Worm (Caenorhabditis elegans) whole organism, young adult: ENCODE measurements around the gene osm-8.

Experiments
- C17E4.6 ChIP-seq: fragments of 200-800 bp; sonication (Bioruptor generic); IDR thresholded peaks from 2 replicates; pipeline ENCODE4 v1.3.6; 2022; ENCODE audit warnings: missing genetic modification reagents, missing genetic modification characterization, missing compliant biosample characterization
- D2030.7 ChIP-seq: fragments of 200-800 bp; sonication (Bioruptor generic); IDR thresholded peaks from 2 replicates; pipeline ENCODE4 v1.3.6; 2022; ENCODE audit warnings: missing genetic modification reagents, missing genetic modification characterization, missing compliant biosample characterization
- F49E8.2 ChIP-seq: sonication (generic microtip); optimal IDR thresholded peaks from 3 replicates; lab custom pipeline; 2017; ENCODE audit warnings: missing genetic modification characterization, mild to moderate bottlenecking, missing compliant biosample characterization, antibody characterized with exemption, moderate library complexity; ENCODE audit not compliant: insufficient read depth
- F57C9.4 ChIP-seq: sonication (generic microtip); optimal IDR thresholded peaks from 2 replicates; lab custom pipeline; 2017; ENCODE audit warnings: mild to moderate bottlenecking, missing genetic modification characterization, missing compliant biosample characterization
- T26A5.8 ChIP-seq: sonication (generic microtip); optimal IDR thresholded peaks from 2 replicates; lab custom pipeline; 2016; ENCODE audit warnings: missing genetic modification characterization, missing compliant biosample characterization
- Y95B8A.8 ChIP-seq: fragments of 200-800 bp; sonication (Bioruptor generic); IDR thresholded peaks from 2 replicates; pipeline ENCODE4 v1.3.6; 2022; ENCODE audit warnings: missing genetic modification reagents, missing genetic modification characterization, missing compliant biosample characterization
- athp-1 ChIP-seq: sonication (generic microtip); optimal IDR thresholded peaks from 2 replicates; lab custom pipeline; 2017; ENCODE audit warnings: mild to moderate bottlenecking, missing genetic modification characterization, missing compliant biosample characterization
- attf-3 ChIP-seq: fragments of 200-800 bp; sonication (Bioruptor generic); conservative IDR thresholded peaks from 2 replicates; pipeline ENCODE4 v1.3.6; 2022; ENCODE audit warnings: missing genetic modification reagents, missing genetic modification characterization, missing compliant biosample characterization
- attf-5 ChIP-seq: fragments of 200-800 bp; sonication (Bioruptor generic); optimal IDR thresholded peaks from 2 replicates; lab custom pipeline; 2018; ENCODE audit warnings: mild to moderate bottlenecking, missing genetic modification characterization, missing compliant biosample characterization
- bed-2 ChIP-seq: fragments of 200-800 bp; sonication (Bioruptor generic); IDR thresholded peaks from 2 replicates; pipeline ENCODE4 v1.3.6; 2022; ENCODE audit warnings: missing genetic modification reagents, missing genetic modification characterization, missing compliant biosample characterization
- ccch-3 ChIP-seq: fragments of 200-800 bp; sonication (Bioruptor generic); optimal IDR thresholded peaks from 2 replicates; lab custom pipeline; 2018; ENCODE audit warnings: mild to moderate bottlenecking, missing genetic modification characterization, missing compliant biosample characterization
- cebp-1 ChIP-seq, 2 experiments: fragments of 200-800 bp in 1 of 2; sonication (Bioruptor generic) in 1 of 2; sonication (generic microtip) in 1 of 2; IDR thresholded peaks in 1 of 2; optimal IDR thresholded peaks in 1 of 2; 2 replicates each; pipeline versions ENCODE4 v1.3.6 to Lab custom; 2017 to 2022; ENCODE audit warnings: missing compliant biosample characterization in 2 of 2, missing genetic modification characterization in 2 of 2, mild to moderate bottlenecking in 1 of 2, missing genetic modification reagents in 1 of 2, moderate library complexity in 1 of 2
- ceh-27 ChIP-seq: fragments of 200-800 bp; sonication (Bioruptor generic); optimal IDR thresholded peaks from 2 replicates; lab custom pipeline; 2018; ENCODE audit warnings: mild to moderate bottlenecking, missing genetic modification characterization, moderate library complexity, missing compliant biosample characterization
- ceh-40 ChIP-seq: fragments of 200-800 bp; sonication (Bioruptor generic); IDR thresholded peaks from 2 replicates; pipeline ENCODE4 v1.3.6; 2022; ENCODE audit warnings: missing genetic modification characterization, missing compliant biosample characterization
- dox-1 ChIP-seq: fragments of 200-800 bp; sonication (Bioruptor generic); IDR thresholded peaks from 2 replicates; pipeline ENCODE4 v1.3.6; 2022; ENCODE audit warnings: missing genetic modification reagents, missing genetic modification characterization, missing compliant biosample characterization
- egl-44 ChIP-seq: fragments of 200-800 bp; sonication (Bioruptor generic); IDR thresholded peaks from 2 replicates; pipeline ENCODE4 v1.3.6; 2022; ENCODE audit warnings: missing genetic modification reagents, missing genetic modification characterization, missing compliant biosample characterization
- egrh-3 ChIP-seq: fragments of 200-800 bp; sonication (Bioruptor generic); IDR thresholded peaks from 2 replicates; pipeline ENCODE4 v1.3.6; 2022; ENCODE audit warnings: missing genetic modification reagents, missing genetic modification characterization, missing compliant biosample characterization
- fkh-3 ChIP-seq: sonication (generic microtip); optimal IDR thresholded peaks from 2 replicates; lab custom pipeline; 2016; ENCODE audit warnings: mild to moderate bottlenecking, missing genetic modification characterization, missing compliant biosample characterization
- hmg-1.2 ChIP-seq: fragments of 200-800 bp; sonication (Bioruptor generic); IDR thresholded peaks from 2 replicates; pipeline ENCODE4 v1.3.6; 2022; ENCODE audit warnings: missing genetic modification reagents, missing genetic modification characterization, missing compliant biosample characterization
- hmg-20 ChIP-seq: fragments of 200-800 bp; sonication (Bioruptor generic); IDR thresholded peaks from 2 replicates; pipeline ENCODE4 v1.3.6; 2022; ENCODE audit warnings: missing genetic modification reagents, missing genetic modification characterization, missing compliant biosample characterization
- hsf-1 ChIP-seq: fragments of 200-800 bp; sonication (Bioruptor generic); IDR thresholded peaks from 2 replicates; pipeline ENCODE4 v1.3.6; 2022; ENCODE audit warnings: missing genetic modification reagents, missing genetic modification characterization, missing compliant biosample characterization
- lag-1 ChIP-seq: fragments of 200-800 bp; sonication (Bioruptor generic); IDR thresholded peaks from 2 replicates; pipeline ENCODE4 v1.3.6; 2022; ENCODE audit warnings: missing genetic modification reagents, missing genetic modification characterization, missing compliant biosample characterization
- lin-26 ChIP-seq: fragments of 200-800 bp; sonication (Bioruptor generic); IDR thresholded peaks from 2 replicates; pipeline ENCODE4 v1.3.6; 2022; ENCODE audit warnings: missing genetic modification reagents, missing genetic modification characterization, missing compliant biosample characterization
- lsl-1 ChIP-seq: fragments of 200-800 bp; sonication (Bioruptor generic); optimal IDR thresholded peaks from 2 replicates; lab custom pipeline; 2018; ENCODE audit warnings: mild to moderate bottlenecking, missing genetic modification characterization, moderate library complexity, missing compliant biosample characterization
- lsy-27 ChIP-seq: sonication (generic microtip); optimal IDR thresholded peaks from 2 replicates; lab custom pipeline; 2017; ENCODE audit warnings: missing genetic modification characterization, mild to moderate bottlenecking, missing compliant biosample characterization, antibody characterized with exemption, missing genotype, borderline replicate concordance; ENCODE audit not compliant: insufficient read depth
- mcd-1 ChIP-seq: fragments of 200-800 bp; sonication (Bioruptor generic); IDR thresholded peaks from 2 replicates; pipeline ENCODE4 v1.3.6; 2022; ENCODE audit warnings: missing genetic modification reagents, missing genetic modification characterization, missing compliant biosample characterization
- nfya-1 ChIP-seq: sonication (generic microtip); optimal IDR thresholded peaks from 2 replicates; lab custom pipeline; 2017; ENCODE audit warnings: antibody characterized with exemption, missing compliant biosample characterization, missing genetic modification characterization, borderline replicate concordance; ENCODE audit not compliant: insufficient read depth
- nfyb-1 ChIP-seq: fragments of 200-800 bp; sonication (Bioruptor generic); IDR thresholded peaks from 2 replicates; pipeline ENCODE4 v1.3.6; 2022; ENCODE audit warnings: missing genetic modification reagents, missing genetic modification characterization, missing compliant biosample characterization
- nhr-120 ChIP-seq: fragments of 200-800 bp; sonication (Bioruptor generic); IDR thresholded peaks from 2 replicates; pipeline ENCODE4 v1.3.6; 2022; ENCODE audit warnings: missing genetic modification characterization, missing compliant biosample characterization
- nhr-90 ChIP-seq: sonication (generic microtip); optimal IDR thresholded peaks from 2 replicates; lab custom pipeline; 2016; ENCODE audit warnings: missing genotype, mild to moderate bottlenecking, missing genetic modification characterization, missing compliant biosample characterization
- pbrm-1 ChIP-seq: fragments of 200-800 bp; sonication (Bioruptor generic); IDR thresholded peaks from 2 replicates; pipeline ENCODE4 v1.3.6; 2022; ENCODE audit warnings: missing genetic modification reagents, missing genetic modification characterization, missing compliant biosample characterization
- rec-8 ChIP-seq, 2 experiments: sonication (generic microtip); optimal IDR thresholded peaks; 2 replicates each; lab custom pipeline; 2016; ENCODE audit warnings: mild to moderate bottlenecking in 2 of 2, missing genetic modification characterization in 2 of 2, missing genetic modification reagents in 2 of 2, missing genotype in 2 of 2, missing biosample characterization in 1 of 2, missing compliant biosample characterization in 1 of 2, moderate library complexity in 1 of 2
- sea-2 ChIP-seq: fragments of 200-800 bp; sonication (Bioruptor generic); IDR thresholded peaks from 2 replicates; pipeline ENCODE4 v1.3.6; 2022; ENCODE audit warnings: missing genetic modification characterization, missing compliant biosample characterization
- tbx-9 ChIP-seq: sonication (generic microtip); optimal IDR thresholded peaks from 2 replicates; lab custom pipeline; 2016; ENCODE audit warnings: borderline replicate concordance, missing genetic modification characterization, inconsistent platforms, missing compliant biosample characterization
- unc-130 ChIP-seq: sonication (generic microtip); optimal IDR thresholded peaks from 2 replicates; lab custom pipeline; 2016; ENCODE audit warnings: missing genetic modification reagents, missing genetic modification characterization, missing compliant biosample characterization

osm-8 gene

ce11 chrII:7577412-7577811, 27.8 kb downstream of the osm-8 start, which contains the start of gene F35D2.6:
F35D2.6 (plus strand) TSS chrII:7577712.
- no peak for TF ChIP-seq nfya-1 (tag; lab: Kevin White, UChicago)
- TF ChIP-seq bed-2 = no peak
- TF ChIP-seq attf-3 (GFP tag; lab: Robert Waterston, UW) = no peak
- no peak for TF ChIP-seq hsf-1 (GFP tag; lab: Robert Waterston, UW)
- TF ChIP-seq nhr-120 = no peak
- no peak for TF ChIP-seq nhr-90 (tag; lab: Kevin White, UChicago)
- no peak for TF ChIP-seq cebp-1 (GFP tag; IDR thresholded peaks at IDR 0.05; lab: Robert Waterston, UW)
- TF ChIP-seq cebp-1 (tag; optimal IDR thresholded peaks at IDR 0.05; lab: Kevin White, UChicago) = no peak
- no peak for TF ChIP-seq pbrm-1
- TF ChIP-seq mcd-1 (GFP tag; lab: Robert Waterston, UW) = no peak
- TF ChIP-seq ccch-3 (GFP tag; lab: Kevin White, UChicago) = no peak
- no peak for TF ChIP-seq dox-1
- no peak for TF ChIP-seq hmg-20 (GFP tag; lab: Robert Waterston, UW)
- TF ChIP-seq fkh-3 (tag; lab: Kevin White, UChicago) = no peak
- no peak for TF ChIP-seq lsl-1 (GFP tag; lab: Kevin White, UChicago)
- TF ChIP-seq lin-26 (GFP tag; lab: Robert Waterston, UW) = no peak
- no peak for TF ChIP-seq Y95B8A.8 (GFP tag; lab: Robert Waterston, UW)

- TF ChIP-seq lin-26 (GFP tag; lab: Robert Waterston, UW) = no peak
- TF ChIP-seq tbx-9 (tag; lab: Kevin White, UChicago) = no peak
- no peak for TF ChIP-seq sea-2 (GFP tag; lab: Robert Waterston, UW)
- no peak for TF ChIP-seq unc-130 (GFP tag; lab: Kevin White, UChicago)
- TF ChIP-seq athp-1 (tag; lab: Kevin White, UChicago) = no peak
- TF ChIP-seq lsy-27 (tag; lab: Kevin White, UChicago) = no peak
- no peak for TF ChIP-seq F49E8.2 (tag; lab: Kevin White, UChicago)
- no peak for TF ChIP-seq rec-8 (tag; optimal IDR thresholded peaks at IDR 0.05; lab: Kevin White, UChicago)
- TF ChIP-seq F57C9.4 = no peak
- no peak for TF ChIP-seq attf-5 (GFP tag; lab: Kevin White, UChicago)
- TF ChIP-seq egrh-3 = no peak
- TF ChIP-seq nfyb-1 (GFP tag; lab: Robert Waterston, UW) = no peak
- no peak for TF ChIP-seq hmg-1.2 (GFP tag; lab: Robert Waterston, UW)
- no peak for TF ChIP-seq ceh-40 (GFP tag; lab: Robert Waterston, UW)
- TF ChIP-seq D2030.7 (GFP tag; lab: Robert Waterston, UW) = no peak
- no peak for TF ChIP-seq egl-44 (GFP tag; lab: Robert Waterston, UW)
- TF ChIP-seq, all 124 proteins: peak for 0
Observed at ce11 chrII:7575614-7576013, 29.6 kb downstream of the osm-8 start, which contains the start of gene F35D2.1. F35D2.1 (plus strand) TSS chrII:7575914.

- TF ChIP-seq ceh-27 (GFP tag; lab: Kevin White, UChicago) = no peak
- no peak for TF ChIP-seq lag-1
- no peak for TF ChIP-seq C17E4.6
- no peak for TF ChIP-seq T26A5.8 (tag; lab: Kevin White, UChicago)
- TF ChIP-seq, all 124 proteins: peak for 0
Observed at ce11 chrII:7574143-7574542, 31.1 kb downstream of the osm-8 start, which contains the start of gene F35D2.2. F35D2.2 (plus strand) TSS chrII:7574443.
